Worm (Caenorhabditis elegans) whole organism, L4/young adult: ENCODE results near the gene F56A11.4.

Experiments used
- W03F9.2 ChIP-seq: fragments of 150-350 bp; optimal IDR thresholded peaks from 2 replicates; lab custom pipeline; 2014; ENCODE audit warnings: missing biosample characterization, missing genetic modification characterization
- him-1 ChIP-seq: sonication (generic microtip); optimal IDR thresholded peaks from 2 replicates; lab custom pipeline; 2016; ENCODE audit warnings: missing genotype, missing genetic modification reagents, missing genetic modification characterization, missing compliant biosample characterization

DNA sequence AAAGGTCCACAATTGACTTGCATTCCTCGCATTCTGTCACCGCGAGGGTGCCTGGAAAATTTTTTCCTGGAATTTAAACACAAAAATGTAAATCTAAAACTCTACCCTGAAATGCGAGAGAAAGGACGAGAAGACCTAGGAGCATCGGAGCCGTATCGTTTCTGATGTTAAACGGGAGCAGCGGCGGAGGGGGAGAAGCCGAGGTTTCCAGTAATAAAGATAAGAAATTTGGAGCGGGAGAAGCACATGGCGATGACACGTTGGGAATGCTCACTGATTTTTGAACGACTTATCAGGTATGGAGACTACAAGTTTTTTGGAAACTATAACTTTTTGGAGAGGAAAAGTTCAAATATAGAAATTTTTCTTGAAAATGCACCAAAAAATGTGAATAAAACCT is 24.5 kb upstream of the F56A11.4 start, which contains the start of gene asm-3:
- TF ChIP-seq him-1 (tag; lab: Kevin White, UChicago) (no peak), W03F9.2 (no peak)
